Worm (Caenorhabditis elegans) whole organism, late embryonic: Measurements from ENCODE around the gene R02D5.7.

ENCODE experiments used
- ama-1 ChIP-seq: fragments of 150-350 bp; optimal IDR thresholded peaks from 2 replicates; lab custom pipeline; 2014
- elt-2 ChIP-seq: sonication (generic microtip); optimal IDR thresholded peaks from 2 replicates; lab custom pipeline; 2016; ENCODE audit warnings: missing genetic modification reagents, missing genetic modification characterization, missing compliant biosample characterization
- mec-3 ChIP-seq: sonication (generic microtip); optimal IDR thresholded peaks from 2 replicates; lab custom pipeline; 2016; ENCODE audit warnings: borderline replicate concordance, missing genetic modification characterization, missing compliant biosample characterization
- pha-4 ChIP-seq: fragments of 150-350 bp; optimal IDR thresholded peaks from 2 replicates; lab custom pipeline; 2018; ENCODE audit warnings: missing biosample characterization, missing genetic modification reagents, missing genetic modification characterization
- rnt-1 ChIP-seq: sonication (generic microtip); optimal IDR thresholded peaks from 2 replicates; lab custom pipeline; 2016; ENCODE audit warnings: missing genetic modification characterization, missing compliant biosample characterization
- sdc-2 ChIP-seq: sonication (generic microtip); optimal IDR thresholded peaks from 2 replicates; lab custom pipeline; 2016; ENCODE audit warnings: missing genotype, missing genetic modification characterization, missing compliant biosample characterization
- ztf-16 ChIP-seq: sonication (generic microtip); optimal IDR thresholded peaks from 2 replicates; lab custom pipeline; 2017; ENCODE audit warnings: missing genetic modification characterization, missing compliant biosample characterization

ce11 chrV:14468196-14468874 lies 13.0 kb downstream of the R02D5.7 start, which contains the start of gene srz-97:
- TF ChIP-seq rnt-1 (no peak), ama-1 (lab: Kevin White, UChicago) (no peak), elt-2 (no peak), mec-3 (tag; lab: Kevin White, UChicago) (no peak), sdc-2 (tag; lab: Kevin White, UChicago) (no peak), ztf-16 (tag; lab: Kevin White, UChicago) (no peak), pha-4 (tag; lab: Kevin White, UChicago) (no peak)
